Worm (Caenorhabditis elegans) whole organism, L4 larva: ENCODE data around the gene C14E2.7.
A peak's percentile ranks its signal among the peaks of the same experiment; 100 is the strongest.

Experiments
- F10B5.3 ChIP-seq: sonication (generic microtip); optimal IDR thresholded peaks from 2 replicates; lab custom pipeline; 2016; ENCODE audit warnings: mild to moderate bottlenecking, missing genetic modification characterization, missing compliant biosample characterization
- F26F4.8 ChIP-seq: fragments of 200-800 bp; sonication (Bioruptor generic); conservative IDR thresholded peaks from 2 replicates; pipeline ENCODE4 v1.3.6; 2022; ENCODE audit warnings: missing genetic modification characterization, missing compliant biosample characterization
- F44E2.7 ChIP-seq: fragments of 200-800 bp; sonication (Bioruptor generic); IDR thresholded peaks from 2 replicates; pipeline ENCODE4 v2.1.2; 2022; ENCODE audit warnings: missing genetic modification characterization, missing compliant biosample characterization
- R02D3.7 ChIP-seq: fragments of 150-350 bp; sonication (generic microtip); optimal IDR thresholded peaks from 3 replicates; lab custom pipeline; 2014; ENCODE audit warnings: missing biosample characterization, missing genetic modification characterization
- Y105C5A.15 ChIP-seq: fragments of 200-800 bp; sonication (Bioruptor generic); IDR thresholded peaks from 2 replicates; pipeline ENCODE4 v1.3.6; 2022; ENCODE audit warnings: missing genetic modification characterization, missing compliant biosample characterization
- Y48G9A.11 ChIP-seq: fragments of 200-800 bp; sonication (Bioruptor generic); IDR thresholded peaks from 2 replicates; pipeline ENCODE4 v1.3.6; 2022; ENCODE audit warnings: missing genetic modification reagents, missing genetic modification characterization, missing compliant biosample characterization
- ZK546.5 ChIP-seq, 2 experiments: sonication (generic microtip); optimal IDR thresholded peaks; 2 replicates each; lab custom pipeline; 2017; ENCODE audit warnings: missing biosample characterization in 2 of 2, missing genetic modification characterization in 2 of 2
- aha-1 ChIP-seq: fragments of 150-350 bp; peaks from one replicate; lab custom pipeline; 2014; ENCODE audit warnings: missing biosample characterization, missing genetic modification characterization
- aly-2 ChIP-seq: sonication (generic microtip); optimal IDR thresholded peaks from 2 replicates; lab custom pipeline; 2018; ENCODE audit warnings: missing biosample characterization, missing genetic modification characterization
- arid-1 ChIP-seq: fragments of 200-800 bp; sonication (Bioruptor generic); conservative IDR thresholded peaks from 2 replicates; pipeline ENCODE4 v1.3.6; 2022; ENCODE audit warnings: missing genetic modification reagents, missing genetic modification characterization, missing compliant biosample characterization
- ceh-20 ChIP-seq: fragments of 200-800 bp; sonication (Bioruptor generic); IDR thresholded peaks from 2 replicates; pipeline ENCODE4 v1.3.6; 2022; ENCODE audit warnings: missing genetic modification reagents, missing genetic modification characterization, missing compliant biosample characterization
- ceh-28 ChIP-seq: fragments of 150-350 bp; optimal IDR thresholded peaks from 2 replicates; lab custom pipeline; 2014; ENCODE audit warnings: missing biosample characterization, missing genetic modification reagents, missing genetic modification characterization
- ceh-62 ChIP-seq: sonication (generic microtip); optimal IDR thresholded peaks from 2 replicates; lab custom pipeline; 2017; ENCODE audit warnings: missing biosample characterization, missing genetic modification characterization
- ceh-82 ChIP-seq: sonication (generic microtip); optimal IDR thresholded peaks from 2 replicates; lab custom pipeline; 2017; ENCODE audit warnings: missing biosample characterization, missing genetic modification characterization
- ctbp-1 ChIP-seq: fragments of 200-800 bp; sonication (Bioruptor generic); IDR thresholded peaks from 2 replicates; pipeline ENCODE4 v1.3.6; 2022; ENCODE audit warnings: missing genetic modification reagents, missing genetic modification characterization, missing compliant biosample characterization
- daf-12 ChIP-seq: fragments of 150-350 bp; optimal IDR thresholded peaks from 2 replicates; lab custom pipeline; 2014; ENCODE audit warnings: missing biosample characterization, missing genetic modification reagents, missing genetic modification characterization
- daf-19 ChIP-seq: fragments of 200-800 bp; sonication (Bioruptor generic); conservative IDR thresholded peaks from 2 replicates; pipeline ENCODE4 v1.3.6; 2022; ENCODE audit warnings: missing genetic modification characterization, missing compliant biosample characterization
- daf-8 ChIP-seq: fragments of 200-800 bp; sonication (Bioruptor generic); IDR thresholded peaks from 2 replicates; pipeline ENCODE4 v1.3.6; 2022; ENCODE audit warnings: missing genetic modification characterization, missing compliant biosample characterization
- dmd-6 ChIP-seq: fragments of 200-800 bp; sonication (Bioruptor generic); IDR thresholded peaks from 2 replicates; pipeline ENCODE4 v1.3.6; 2022; ENCODE audit warnings: missing genetic modification reagents, missing genetic modification characterization, missing compliant biosample characterization
- dmd-9 ChIP-seq: fragments of 200-800 bp; sonication (Bioruptor generic); IDR thresholded peaks from 2 replicates; pipeline ENCODE4 v1.3.6; 2022; ENCODE audit warnings: missing genetic modification reagents, missing genetic modification characterization, missing compliant biosample characterization
- dpl-1 ChIP-seq: fragments of 150-350 bp; optimal IDR thresholded peaks from 2 replicates; lab custom pipeline; 2014; ENCODE audit warnings: missing biosample characterization, missing genetic modification reagents, missing genetic modification characterization
- dve-1 ChIP-seq: sonication (generic microtip); optimal IDR thresholded peaks from 2 replicates; lab custom pipeline; 2017; ENCODE audit warnings: antibody characterized with exemption, mild to moderate bottlenecking, missing genetic modification characterization, missing compliant biosample characterization; ENCODE audit not compliant: insufficient read depth
- egl-43 ChIP-seq: fragments of 200-800 bp; sonication (Bioruptor generic); IDR thresholded peaks from 2 replicates; pipeline ENCODE4 v1.3.6; 2022; ENCODE audit warnings: missing genetic modification reagents, missing genetic modification characterization, missing compliant biosample characterization
- fkh-10 ChIP-seq: fragments of 150-350 bp; optimal IDR thresholded peaks from 2 replicates; lab custom pipeline; 2014; ENCODE audit warnings: missing biosample characterization, missing genetic modification reagents, missing genetic modification characterization
- fos-1 ChIP-seq: fragments of 150-350 bp; optimal IDR thresholded peaks from 2 replicates; lab custom pipeline; 2014; ENCODE audit warnings: missing biosample characterization, missing genetic modification characterization
- gei-8 ChIP-seq: fragments of 200-800 bp; sonication (Bioruptor generic); optimal IDR thresholded peaks from 2 replicates; lab custom pipeline; 2018; ENCODE audit warnings: mild to moderate bottlenecking, missing genetic modification characterization, missing compliant biosample characterization
- jun-1 ChIP-seq: fragments of 150-350 bp; optimal IDR thresholded peaks from 2 replicates; lab custom pipeline; 2014; ENCODE audit warnings: missing biosample characterization, missing genetic modification reagents, missing genetic modification characterization
- lim-7 ChIP-seq: fragments of 200-800 bp; sonication (Bioruptor generic); IDR thresholded peaks from 2 replicates; pipeline ENCODE4 v1.3.6; 2022; ENCODE audit warnings: missing genetic modification characterization, missing compliant biosample characterization
- lin-39 ChIP-seq: fragments of 150-350 bp; optimal IDR thresholded peaks from 2 replicates; lab custom pipeline; 2014; ENCODE audit warnings: missing biosample characterization, missing genetic modification reagents, missing genetic modification characterization
- lir-3 ChIP-seq: sonication (generic microtip); optimal IDR thresholded peaks from 2 replicates; lab custom pipeline; 2016; ENCODE audit warnings: mild to moderate bottlenecking, missing genetic modification characterization, missing compliant biosample characterization
- lsy-2 ChIP-seq, 2 experiments: fragments of 150-350 bp in 1 of 2; sonication (generic microtip) in 1 of 2; optimal IDR thresholded peaks; 2 replicates each; lab custom pipeline; 2014 to 2017; ENCODE audit warnings: missing biosample characterization in 2 of 2, missing genetic modification characterization in 2 of 2
- mes-2 ChIP-seq: sonication (generic microtip); optimal IDR thresholded peaks from 2 replicates; lab custom pipeline; 2016; ENCODE audit warnings: missing genotype, mild to moderate bottlenecking, missing genetic modification characterization, missing compliant biosample characterization; ENCODE audit not compliant: poor library complexity, severe bottlenecking
- mxl-2 ChIP-seq: fragments of 200-800 bp; sonication (Bioruptor generic); conservative IDR thresholded peaks from 2 replicates; pipeline ENCODE4 v1.3.6; 2022; ENCODE audit warnings: missing genetic modification reagents, missing genetic modification characterization, missing compliant biosample characterization
- mxl-3 ChIP-seq: fragments of 200-800 bp; sonication (Bioruptor generic); optimal IDR thresholded peaks from 2 replicates; lab custom pipeline; 2018; ENCODE audit warnings: mild to moderate bottlenecking, missing genetic modification characterization, missing compliant biosample characterization
- nhr-237 ChIP-seq: sonication (generic microtip); optimal IDR thresholded peaks from 2 replicates; lab custom pipeline; 2017; ENCODE audit warnings: missing biosample characterization, missing genetic modification characterization
- nhr-28 ChIP-seq: fragments of 150-350 bp; optimal IDR thresholded peaks from 2 replicates; lab custom pipeline; 2014; ENCODE audit warnings: missing biosample characterization, missing genetic modification characterization
- nhr-41 ChIP-seq: fragments of 200-800 bp; sonication (Bioruptor generic); IDR thresholded peaks from 2 replicates; pipeline ENCODE4 v1.3.6; 2022; ENCODE audit warnings: missing genetic modification reagents, missing genetic modification characterization, missing compliant biosample characterization
- nhr-42 ChIP-seq: fragments of 200-800 bp; sonication (Bioruptor generic); IDR thresholded peaks from 2 replicates; pipeline ENCODE4 v1.3.6; 2022; ENCODE audit warnings: missing genetic modification characterization, missing compliant biosample characterization
- nhr-48 ChIP-seq: sonication (generic microtip); optimal IDR thresholded peaks from 2 replicates; lab custom pipeline; 2016; ENCODE audit warnings: mild to moderate bottlenecking, missing genetic modification characterization, missing compliant biosample characterization
- nhr-76 ChIP-seq: fragments of 150-350 bp; optimal IDR thresholded peaks from 2 replicates; lab custom pipeline; 2014; ENCODE audit warnings: missing biosample characterization, missing genetic modification characterization
- pqm-1 ChIP-seq: sonication (generic microtip); optimal IDR thresholded peaks from 2 replicates; lab custom pipeline; 2017; ENCODE audit warnings: missing biosample characterization, missing genetic modification characterization
- rbr-2 ChIP-seq: sonication (generic microtip); optimal IDR thresholded peaks from 2 replicates; lab custom pipeline; 2016; ENCODE audit warnings: missing genotype, missing genetic modification characterization, missing compliant biosample characterization
- saeg-2 ChIP-seq: fragments of 200-800 bp; sonication (Bioruptor generic); IDR thresholded peaks from 2 replicates; pipeline ENCODE4 v1.3.6; 2022; ENCODE audit warnings: missing genetic modification reagents, missing genetic modification characterization, missing compliant biosample characterization
- set-16 ChIP-seq: fragments of 200-800 bp; sonication (Bioruptor generic); IDR thresholded peaks from 2 replicates; pipeline ENCODE4 v1.3.6; 2022; ENCODE audit warnings: missing genetic modification reagents, missing genetic modification characterization, missing compliant biosample characterization
- snpc-4 ChIP-seq: fragments of 150-350 bp; optimal IDR thresholded peaks from 2 replicates; lab custom pipeline; 2014; ENCODE audit warnings: missing biosample characterization, missing genetic modification characterization
- spr-3 ChIP-seq: fragments of 200-800 bp; sonication (Bioruptor generic); optimal IDR thresholded peaks from 2 replicates; lab custom pipeline; 2018; ENCODE audit warnings: mild to moderate bottlenecking, missing genetic modification characterization, missing compliant biosample characterization
- tra-1 ChIP-seq: fragments of 200-800 bp; sonication (Bioruptor generic); IDR thresholded peaks from 2 replicates; pipeline ENCODE4 v1.3.6; 2022; ENCODE audit warnings: missing genetic modification reagents, missing genetic modification characterization, missing compliant biosample characterization
- unc-62 ChIP-seq, 3 experiments: fragments of 150-350 bp in 1 of 3; sonication (generic microtip); optimal IDR thresholded peaks in 2 of 3; peaks in 1 of 3; 1 replicate in 1 of 3; 2 replicates in 2 of 3; lab custom pipeline; 2014 to 2017; ENCODE audit warnings: missing biosample characterization in 3 of 3, missing genetic modification characterization in 3 of 3, missing genetic modification reagents in 3 of 3, missing genotype in 1 of 3
- vab-7 ChIP-seq: fragments of 200-800 bp; sonication (Bioruptor generic); IDR thresholded peaks from 2 replicates; pipeline ENCODE4 v1.3.6; 2022; ENCODE audit warnings: missing genetic modification reagents, missing genetic modification characterization, missing compliant biosample characterization
- zfp-3 ChIP-seq: fragments of 200-800 bp; sonication (Bioruptor generic); conservative IDR thresholded peaks from 2 replicates; pipeline ENCODE4 v1.3.6; 2022; ENCODE audit warnings: missing genetic modification reagents, missing genetic modification characterization, missing compliant biosample characterization

C14E2.7 gene

DNA sequence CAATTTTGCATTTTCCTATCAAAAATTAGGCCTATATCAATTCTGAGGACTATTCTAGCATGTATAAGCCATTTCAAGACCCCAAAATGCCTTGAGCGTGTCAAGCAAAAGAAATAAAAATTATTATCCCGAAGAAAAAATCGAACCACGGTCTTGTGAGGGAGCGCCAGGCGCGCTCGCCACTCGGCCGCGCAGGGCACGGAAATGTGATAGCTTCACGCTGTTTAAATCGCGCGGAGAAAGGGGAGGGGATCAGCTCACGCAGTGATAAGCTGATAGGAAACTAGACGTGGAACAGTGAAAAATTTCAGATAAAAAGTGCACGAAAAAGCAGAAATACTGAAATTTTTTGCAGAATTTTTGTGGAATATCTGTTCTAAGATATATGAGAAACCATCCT lies 21.5 kb downstream of the C14E2.7 start (continued):
- TF ChIP-seq fos-1 (tag; lab: Kevin White, UChicago) (no peak), nhr-28 (tag; lab: Kevin White, UChicago) (no peak), ceh-28 (tag; lab: Kevin White, UChicago) (no peak), lir-3 (peak; percentile 30), spr-3 (GFP tag; lab: Kevin White, UChicago) (peak; percentile 23), nhr-48 (tag; lab: Kevin White, UChicago) (peak; percentile 2), set-16 (GFP tag; lab: Robert Waterston, UW) (peak; percentile 66), aha-1 (tag; lab: Kevin White, UChicago) (peak; percentile 33), aly-2 (tag; lab: Kevin White, UChicago) (no peak), mxl-2 (0 out of 2 replicates have a peak, but pooled peaks have one; percentile 28), gei-8 (peak; percentile 43), daf-8 (GFP tag; lab: Robert Waterston, UW) (no peak), ceh-20 (GFP tag; lab: Robert Waterston, UW) (0 out of 2 replicates have a peak, but pooled peaks have one; percentile 54), zfp-3 (0 out of 2 replicates have a peak, but pooled peaks have one; percentile 34), vab-7 (GFP tag; lab: Robert Waterston, UW) (peak; percentile 83), mes-2 (tag; lab: Kevin White, UChicago) (peak; percentile 83), egl-43 (GFP tag; lab: Robert Waterston, UW) (peak; percentile 93), daf-12 (tag; lab: Kevin White, UChicago) (no peak), lim-7 (GFP tag; lab: Robert Waterston, UW) (peak; percentile 91), arid-1 (GFP tag; lab: Robert Waterston, UW) (peak; percentile 78), Y48G9A.11 (GFP tag; lab: Robert Waterston, UW) (0 out of 2 replicates have a peak, but pooled peaks have one; percentile 42), nhr-76 (tag; lab: Kevin White, UChicago) (no peak), ceh-82 (tag; lab: Kevin White, UChicago) (no peak), nhr-42 (GFP tag; lab: Robert Waterston, UW) (peak; percentile 71; the same call in 1 of the 2 replicates), nhr-237 (tag; lab: Kevin White, UChicago) (no peak), F44E2.7 (GFP tag; lab: Robert Waterston, UW) (peak; percentile 73; the same call in 1 of the 2 replicates), snpc-4 (tag; lab: Kevin White, UChicago) (no peak), dpl-1 (GFP tag; lab: Kevin White, UChicago) (no peak), daf-19 (GFP tag; lab: Robert Waterston, UW) (no peak), dmd-6 (GFP tag; lab: Robert Waterston, UW) (peak; percentile 51), F26F4.8 (GFP tag; lab: Robert Waterston, UW) (peak; percentile 96), dve-1 (tag; lab: Kevin White, UChicago) (no peak), ctbp-1 (GFP tag; lab: Robert Waterston, UW) (peak; percentile 55; the same call in 1 of the 2 replicates), lsy-2 (tag; optimal IDR thresholded peaks at IDR 0.05; lab: Kevin White, UChicago) (no peak), nhr-41 (GFP tag; lab: Robert Waterston, UW) (peak; percentile 73; the same call in 1 of the 2 replicates), pqm-1 (tag; lab: Kevin White, UChicago) (no peak), saeg-2 (GFP tag; lab: Robert Waterston, UW) (no peak), dmd-9 (GFP tag; lab: Robert Waterston, UW) (peak; percentile 51; the same call in 1 of the 2 replicates), ceh-62 (tag; lab: Kevin White, UChicago) (no peak), mxl-3 (GFP tag; lab: Kevin White, UChicago) (peak; percentile 47), ZK546.5 (tag; optimal IDR thresholded peaks at IDR 0.05; lab: Kevin White, UChicago) (no peak), R02D3.7 (tag; lab: Kevin White, UChicago) (no peak), rbr-2 (tag; lab: Kevin White, UChicago) (peak; percentile 52), Y105C5A.15 (GFP tag; lab: Robert Waterston, UW) (0 out of 2 replicates have a peak, but pooled peaks have one; percentile 26), fkh-10 (no peak), tra-1 (GFP tag; lab: Robert Waterston, UW) (peak; percentile 86), unc-62 (GFP tag; optimal IDR thresholded peaks at IDR 0.05 in 1 of 2; lab: Kevin White, UChicago) (no peak), unc-62 (tag; optimal IDR thresholded peaks at IDR 0.05; lab: Kevin White, UChicago) (no peak), F10B5.3 (tag; lab: Kevin White, UChicago) (peak; percentile 43), lin-39 (tag; lab: Kevin White, UChicago) (no peak), jun-1 (tag; lab: Kevin White, UChicago) (peak; percentile 9)
